Fruit fly (Drosophila melanogaster) whole organism, pupa: Measurements from ENCODE around the gene alpha-Est4.

ENCODE experiments used
- CG10348 ChIP-seq: fragments of 200-800 bp; sonication (Bioruptor generic); IDR thresholded peaks from 2 replicates; pipeline ENCODE4 v1.3.6; 2022; ENCODE audit warnings: missing biosample characterization, missing genetic modification characterization
- CG12605 ChIP-seq: fragments of 200-800 bp; sonication (Bioruptor generic); IDR thresholded peaks from 2 replicates; pipeline ENCODE4 v1.3.6; 2022; ENCODE audit warnings: missing biosample characterization, missing genetic modification characterization
- CG13204 ChIP-seq: fragments of 200-800 bp; sonication (Bioruptor generic); optimal IDR thresholded peaks from 2 replicates; lab custom pipeline; 2018; ENCODE audit warnings: missing biosample characterization, mild to moderate bottlenecking, missing genetic modification characterization, moderate library complexity
- CG17806 ChIP-seq: fragments of 200-800 bp; sonication (Bioruptor generic); optimal IDR thresholded peaks from 2 replicates; lab custom pipeline; 2018; ENCODE audit warnings: missing biosample characterization, mild to moderate bottlenecking, missing genetic modification characterization, moderate library complexity
- CG8159 ChIP-seq: fragments of 200-800 bp; sonication (Bioruptor generic); optimal IDR thresholded peaks from 3 replicates; lab custom pipeline; 2018; ENCODE audit warnings: missing biosample characterization, mild to moderate bottlenecking, missing genetic modification characterization, moderate library complexity
- CG8301 ChIP-seq: fragments of 200-800 bp; sonication (Bioruptor generic); optimal IDR thresholded peaks from 2 replicates; lab custom pipeline; 2018; ENCODE audit warnings: missing biosample characterization, mild to moderate bottlenecking, missing genetic modification characterization
- EcR ChIP-seq: fragments of 200-800 bp; sonication (Bioruptor generic); optimal IDR thresholded peaks from 3 replicates; lab custom pipeline; 2019; ENCODE audit warnings: missing biosample characterization, missing genetic modification characterization, mild to moderate bottlenecking, moderate library complexity, missing genetic modification reagents
- Pif1A ChIP-seq: fragments of 200-800 bp; sonication (Bioruptor generic); optimal IDR thresholded peaks from 3 replicates; lab custom pipeline; 2016; ENCODE audit warnings: missing biosample characterization, missing genetic modification characterization
- Pif1B ChIP-seq: fragments of 200-800 bp; sonication (Bioruptor generic); optimal IDR thresholded peaks from 3 replicates; lab custom pipeline; 2016; ENCODE audit warnings: missing biosample characterization, missing genetic modification characterization
- Snoo ChIP-seq: fragments of 200-800 bp; sonication (Bioruptor generic); optimal IDR thresholded peaks from 3 replicates; lab custom pipeline; 2017; ENCODE audit warnings: missing biosample characterization, mild to moderate bottlenecking, missing genetic modification characterization, inconsistent platforms
- rn ChIP-seq: fragments of 200-800 bp; sonication (Bioruptor generic); IDR thresholded peaks from 2 replicates; pipeline ENCODE4 v1.3.6; 2022; ENCODE audit warnings: missing biosample characterization, missing genetic modification characterization

DNA sequence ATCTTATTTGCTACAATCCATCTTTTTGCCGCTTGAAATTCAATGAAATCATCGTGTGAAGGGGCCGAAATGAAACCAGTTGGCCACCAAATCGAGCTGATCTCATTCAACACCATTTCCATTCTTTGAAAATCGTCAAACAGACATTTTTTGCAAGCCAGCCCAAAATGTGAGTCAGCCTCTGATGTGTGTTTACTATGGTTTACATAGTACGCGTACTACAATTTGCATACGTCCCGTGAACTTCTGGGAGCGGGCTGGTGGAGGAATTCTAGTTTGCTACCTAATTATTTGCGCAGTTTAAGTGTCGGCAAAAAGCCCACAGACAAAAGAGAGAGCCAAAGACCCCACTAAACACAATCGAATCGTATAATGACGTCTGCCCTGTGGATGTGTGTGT, 35.2 kb downstream of the alpha-Est4 start:
- TF ChIP-seq CG10348 (GFP tag; lab: Robert Waterston, UW) = no peak
- TF ChIP-seq EcR (GFP tag; lab: Kevin White, UChicago) = no peak
- TF ChIP-seq CG17806 = no peak
- no peak for TF ChIP-seq rn (GFP tag; lab: Robert Waterston, UW)
- no peak for TF ChIP-seq Snoo (tag; lab: Kevin White, UChicago)
- TF ChIP-seq Pif1B (GFP tag; lab: Kevin White, UChicago) = no peak
- no peak for TF ChIP-seq CG8301
- TF ChIP-seq CG8159 (tag; lab: Kevin White, UChicago) = no peak
- no peak for TF ChIP-seq CG13204 (GFP tag; lab: Kevin White, UChicago)
- TF ChIP-seq Pif1A = no peak
- no peak for TF ChIP-seq CG12605 (GFP tag; lab: Robert Waterston, UW)
